Worm (Caenorhabditis elegans): ENCODE results near the gene sptf-2.

sptf-2 gene

ce11 chrII:8610085-8610484, 15.2 kb upstream of the sptf-2 start, which contains the start of gene F28C6.9:
TSS of gene F28C6.9 (minus strand) at chrII:8610185.
- TF ChIP-seq nhr-111 (GFP tag; optimal IDR thresholded peaks at IDR 0.05) (no peak), dmd-6 (GFP tag; IDR thresholded peaks at IDR 0.05) (no peak), nhr-25 (tag; optimal IDR thresholded peaks at IDR 0.05; ENCODE audit: borderline replicate concordance, insufficient read depth) (no peak), ztf-11 (tag; optimal IDR thresholded peaks at IDR 0.05) (no peak), pha-4 (GFP tag; IDR thresholded peaks at IDR 0.05) (no peak), pha-4 (tag; optimal IDR thresholded peaks at IDR 0.05) (no peak), aha-1 (tag) (no peak), lin-38 (GFP tag; IDR thresholded peaks at IDR 0.05) (no peak), nhr-102 (tag; optimal IDR thresholded peaks at IDR 0.05) (no peak), dmd-9 (GFP tag; IDR thresholded peaks at IDR 0.05) (no peak), set-16 (GFP tag; IDR thresholded peaks at IDR 0.05) (no peak)

- TF ChIP-seq zag-1 (tag; optimal IDR thresholded peaks at IDR 0.05) (no peak), arid-1 (GFP tag; conservative IDR thresholded peaks at IDR 0.05) (no peak), ama-1 (optimal IDR thresholded peaks at IDR 0.05) (no peak), hlh-30 (tag; optimal IDR thresholded peaks at IDR 0.05; ENCODE audit: insufficient read depth) (no peak)
Measured at ce11 chrII:8610585-8610984, 14.7 kb upstream of the sptf-2 start.

ce11 chrII:8611330-8611729, 13.9 kb upstream of the sptf-2 start:
- TF ChIP-seq sdz-12 (GFP tag; optimal IDR thresholded peaks at IDR 0.05) = no peak
- no peak for TF ChIP-seq spr-3 (GFP tag; optimal IDR thresholded peaks at IDR 0.05)
- TF ChIP-seq T26A8.4 (GFP tag; IDR thresholded peaks at IDR 0.05) = no peak
- TF ChIP-seq nhr-41 (GFP tag; IDR thresholded peaks at IDR 0.05) = no peak
- TF ChIP-seq unc-130 (GFP tag; optimal IDR thresholded peaks at IDR 0.05) = no peak
- TF ChIP-seq Y75B8A.6 (GFP tag; IDR thresholded peaks at IDR 0.05) = no peak
- TF ChIP-seq nhr-25 (tag; optimal IDR thresholded peaks at IDR 0.05; ENCODE audit: borderline replicate concordance, insufficient read depth) = no peak
- TF ChIP-seq aha-1 (tag) = no peak
- no peak for TF ChIP-seq nhr-76 (tag; optimal IDR thresholded peaks at IDR 0.05)
- TF ChIP-seq skn-1 (tag; optimal IDR thresholded peaks at IDR 0.05) = no peak
- no peak for TF ChIP-seq zag-1 (tag; optimal IDR thresholded peaks at IDR 0.05)
- no peak for TF ChIP-seq duxl-1 (tag; optimal IDR thresholded peaks at IDR 0.05; ENCODE audit: poor library complexity)
- no peak for TF ChIP-seq daf-8 (GFP tag; IDR thresholded peaks at IDR 0.05)

ce11 chrII:8612470-8612869, 12.8 kb upstream of the sptf-2 start, which contains the start of gene T22C8.1:
TSS of gene T22C8.1 (plus strand) at chrII:8612770.
- TF ChIP-seq vab-7 (GFP tag; IDR thresholded peaks at IDR 0.05) (no peak), ceh-44 (GFP tag; IDR thresholded peaks at IDR 0.05) (no peak), T20F7.1 (GFP tag; optimal IDR thresholded peaks at IDR 0.05) (no peak), F44E2.7 (GFP tag; IDR thresholded peaks at IDR 0.05) (no peak), nhr-10 (tag; optimal IDR thresholded peaks at IDR 0.05) (no peak), dve-1 (tag; optimal IDR thresholded peaks at IDR 0.05; ENCODE audit: insufficient read depth) (no peak), ZK337.2 (GFP tag; IDR thresholded peaks at IDR 0.05) (no peak), ama-1 (optimal IDR thresholded peaks at IDR 0.05) (no peak), ztf-7 (tag; optimal IDR thresholded peaks at IDR 0.05) (no peak), unc-130 (GFP tag; optimal IDR thresholded peaks at IDR 0.05) (no peak), unc-62 (GFP tag; optimal IDR thresholded peaks at IDR 0.05 in 1 of 2) (no peak), unc-62 (tag; optimal IDR thresholded peaks at IDR 0.05) (no peak), ceh-82 (tag; optimal IDR thresholded peaks at IDR 0.05) (no peak), Y105C5A.15 (GFP tag; IDR thresholded peaks at IDR 0.05) (no peak), T26A8.4 (GFP tag; IDR thresholded peaks at IDR 0.05) (no peak), lir-3 (tag; optimal IDR thresholded peaks at IDR 0.05) (no peak), ceh-20 (GFP tag; IDR thresholded peaks at IDR 0.05) (no peak), tag-97 (GFP tag; IDR thresholded peaks at IDR 0.05) (no peak), nhr-25 (tag; optimal IDR thresholded peaks at IDR 0.05; ENCODE audit: borderline replicate concordance, insufficient read depth) (no peak), lim-7 (GFP tag; IDR thresholded peaks at IDR 0.05) (no peak), mxl-3 (GFP tag; optimal IDR thresholded peaks at IDR 0.05) (no peak)

Measured in whole organism, L4 larva.